Fruit fly (Drosophila melanogaster) whole organism: ENCODE measurements around the gene Rab9Db.
"Not testable (repeated sequence)": the region's sequence is repeated elsewhere in the genome, so short reads cannot be mapped to it uniquely, and the experiment has no call there.

Source experiments
- CG8478 ChIP-seq: fragments of >200 bp; optimal IDR thresholded peaks from 2 replicates; lab custom pipeline; 2018; ENCODE audit warnings: inconsistent platforms
- Dll ChIP-seq: fragments of >200 bp; optimal IDR thresholded peaks from 2 replicates; lab custom pipeline; 2017
- EcR ChIP-seq, 2 experiments: fragments of >200 bp; optimal IDR thresholded peaks; 2 replicates each; lab custom pipeline; 2017; ENCODE audit warnings: missing biosample characterization in 2 of 2, missing genetic modification characterization in 2 of 2, missing genetic modification reagents in 2 of 2
- pan ChIP-seq: fragments of >200 bp; optimal IDR thresholded peaks from 2 replicates; lab custom pipeline; 2017
- psq ChIP-seq: fragments of >200 bp; optimal IDR thresholded peaks from 2 replicates; lab custom pipeline; 2017
- usp ChIP-seq: fragments of >200 bp; optimal IDR thresholded peaks from 2 replicates; lab custom pipeline; 2017; ENCODE audit warnings: missing biosample characterization, missing genetic modification characterization, mixed read lengths

Rab9Db gene

DNA sequence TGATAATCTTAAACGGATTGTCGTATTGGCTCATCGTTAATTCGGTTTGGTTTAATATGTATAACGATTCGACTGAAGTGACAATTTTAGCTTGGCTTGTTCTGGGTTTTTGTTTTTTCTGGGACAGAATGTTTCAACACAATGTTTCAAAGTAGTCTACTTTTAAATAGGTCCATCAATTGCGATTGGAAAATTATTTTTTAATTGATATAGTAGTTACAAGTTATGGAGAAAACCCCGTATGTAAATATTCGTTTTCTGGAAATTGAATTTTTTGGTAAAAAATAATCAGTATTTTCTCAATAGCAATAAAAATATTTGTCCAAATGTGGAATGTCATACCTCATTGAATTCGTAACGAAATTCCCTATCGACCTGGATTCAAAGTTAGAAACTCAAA is at the start of gene Rab9Db:
Gene Rab9Db (minus strand): TSS at position 101 of the 400 bp plus-strand sequence.
- not testable (repeated sequence) for TF ChIP-seq CG8478; Dll (lab: Kevin White, UChicago); psq (lab: Kevin White, UChicago)

DNA sequence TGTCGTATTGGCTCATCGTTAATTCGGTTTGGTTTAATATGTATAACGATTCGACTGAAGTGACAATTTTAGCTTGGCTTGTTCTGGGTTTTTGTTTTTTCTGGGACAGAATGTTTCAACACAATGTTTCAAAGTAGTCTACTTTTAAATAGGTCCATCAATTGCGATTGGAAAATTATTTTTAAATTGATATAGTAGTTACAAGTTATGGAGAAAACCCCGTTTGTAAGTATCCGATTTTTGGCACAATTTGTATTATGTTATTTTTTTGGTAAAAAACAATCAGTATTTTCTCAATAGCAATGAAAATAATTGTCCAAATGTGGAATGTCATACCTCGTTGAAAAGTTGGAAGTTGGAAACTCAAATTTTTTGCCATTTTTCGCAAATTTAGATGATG is 38.7 kb upstream of the Rab9Db start, which contains the start of gene Rab9E:
Gene Rab9E (minus strand): TSS at position 101 of the 400 bp plus-strand sequence.
- TF ChIP-seq Dll (lab: Kevin White, UChicago); CG8478; psq (lab: Kevin White, UChicago): not testable (repeated sequence)

DNA sequence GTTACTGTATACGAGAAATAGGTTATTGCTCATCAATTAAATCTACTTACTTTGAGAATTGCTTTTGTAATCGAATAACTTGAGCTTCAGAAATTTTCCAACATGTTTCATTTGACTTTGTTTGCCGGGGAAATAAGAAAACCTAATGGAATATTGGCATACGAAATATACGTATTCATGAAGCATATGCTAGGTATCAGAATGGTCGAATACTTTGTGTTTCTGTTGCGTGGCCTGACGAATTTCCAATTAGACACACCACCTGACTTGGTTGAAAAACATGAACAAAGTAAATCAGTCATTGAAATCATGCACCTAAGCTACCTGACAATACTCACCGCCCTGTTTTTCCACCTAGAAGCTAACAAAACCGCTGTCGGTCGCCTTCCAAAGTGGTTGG is 34.4 kb upstream of the Rab9Db start, which contains the start of gene CG2111:
Gene CG2111 (plus strand): TSS at position 301 of the 400 bp plus-strand sequence.
- no peak for TF ChIP-seq Dll (lab: Kevin White, UChicago)
- TF ChIP-seq CG8478: no peak
- TF ChIP-seq psq (lab: Kevin White, UChicago): no peak
- no peak for TF ChIP-seq usp
- TF ChIP-seq pan: no peak

DNA sequence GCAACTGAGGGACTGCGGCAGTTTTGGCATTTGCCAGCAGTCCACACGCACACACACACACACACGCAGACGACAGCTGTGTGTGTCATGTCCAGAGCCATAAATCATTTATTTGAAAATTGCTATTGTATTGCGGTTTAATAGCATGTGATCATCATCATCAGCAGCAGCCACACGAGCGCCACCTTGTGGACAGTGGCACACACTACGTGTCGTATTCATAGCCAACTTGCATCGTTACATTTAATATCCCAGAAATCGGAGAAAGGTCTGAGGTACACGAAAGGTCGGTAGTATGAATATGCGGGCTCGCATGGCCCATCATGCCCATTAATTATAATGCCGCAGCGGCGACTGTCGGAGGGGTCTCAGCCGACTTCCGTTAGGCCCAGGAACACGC is 33.2 kb upstream of the Rab9Db start:
- TF ChIP-seq Dll (lab: Kevin White, UChicago) (no peak), usp (no peak), pan (no peak), CG8478 (no peak), psq (lab: Kevin White, UChicago) (no peak), EcR (GFP tag; optimal IDR thresholded peaks at IDR 0.05; lab: Kevin White, UChicago) (no peak)

DNA sequence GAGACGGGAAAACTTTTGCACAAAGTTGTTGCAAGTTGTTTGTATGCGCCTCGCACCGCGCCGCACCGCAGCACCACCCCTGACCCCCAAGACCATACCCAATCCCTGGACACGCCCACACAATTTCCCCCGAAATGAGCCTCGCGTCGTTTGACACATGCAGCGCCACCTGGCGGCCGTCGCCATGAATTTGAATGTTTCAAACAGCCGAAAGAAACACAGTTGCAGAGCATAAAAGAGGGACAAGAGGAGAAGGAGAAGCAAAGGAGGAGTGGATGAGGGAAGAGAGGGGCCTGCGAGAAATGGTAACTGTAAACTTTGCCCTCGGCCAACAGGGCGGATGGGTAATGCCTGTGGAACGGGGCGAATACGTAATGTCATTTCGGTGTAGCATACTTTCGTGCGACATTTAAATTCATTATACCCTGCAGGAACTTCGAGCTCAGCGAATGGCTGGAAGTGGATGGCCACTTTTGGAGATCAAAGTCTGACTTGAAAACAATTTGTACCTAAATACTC is 19.3 kb upstream of the Rab9Db start:
- TF ChIP-seq EcR (GFP tag; optimal IDR thresholded peaks at IDR 0.05; lab: Kevin White, UChicago) (no peak), Dll (lab: Kevin White, UChicago) (no peak), usp (no peak), psq (lab: Kevin White, UChicago) (no peak), pan (no peak), CG8478 (no peak)

DNA sequence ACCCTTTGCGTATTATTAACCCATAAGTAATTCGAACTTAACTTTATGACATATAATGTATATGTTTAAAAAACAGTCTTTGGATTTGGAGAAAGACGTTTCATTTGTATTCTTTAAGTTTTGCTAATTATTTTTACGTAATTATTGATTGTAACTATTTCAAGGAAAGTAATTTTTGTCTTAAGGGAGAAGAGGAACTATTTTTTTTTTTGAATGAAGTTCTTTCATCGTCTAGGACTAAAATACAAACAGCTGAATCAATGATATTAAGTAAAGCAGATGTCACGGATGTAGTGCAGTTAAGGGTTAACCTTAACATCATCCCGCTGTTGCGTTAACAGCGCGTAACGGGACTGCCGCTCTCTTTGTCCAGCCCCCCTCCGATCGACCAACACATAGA is 5.8 kb upstream of the Rab9Db start:
- TF ChIP-seq CG8478: no peak
- no peak for TF ChIP-seq psq (lab: Kevin White, UChicago)
- no peak for TF ChIP-seq Dll (lab: Kevin White, UChicago)
- no peak for TF ChIP-seq EcR (GFP tag; optimal IDR thresholded peaks at IDR 0.05; lab: Kevin White, UChicago)
- TF ChIP-seq usp: no peak
- TF ChIP-seq pan: no peak

DNA sequence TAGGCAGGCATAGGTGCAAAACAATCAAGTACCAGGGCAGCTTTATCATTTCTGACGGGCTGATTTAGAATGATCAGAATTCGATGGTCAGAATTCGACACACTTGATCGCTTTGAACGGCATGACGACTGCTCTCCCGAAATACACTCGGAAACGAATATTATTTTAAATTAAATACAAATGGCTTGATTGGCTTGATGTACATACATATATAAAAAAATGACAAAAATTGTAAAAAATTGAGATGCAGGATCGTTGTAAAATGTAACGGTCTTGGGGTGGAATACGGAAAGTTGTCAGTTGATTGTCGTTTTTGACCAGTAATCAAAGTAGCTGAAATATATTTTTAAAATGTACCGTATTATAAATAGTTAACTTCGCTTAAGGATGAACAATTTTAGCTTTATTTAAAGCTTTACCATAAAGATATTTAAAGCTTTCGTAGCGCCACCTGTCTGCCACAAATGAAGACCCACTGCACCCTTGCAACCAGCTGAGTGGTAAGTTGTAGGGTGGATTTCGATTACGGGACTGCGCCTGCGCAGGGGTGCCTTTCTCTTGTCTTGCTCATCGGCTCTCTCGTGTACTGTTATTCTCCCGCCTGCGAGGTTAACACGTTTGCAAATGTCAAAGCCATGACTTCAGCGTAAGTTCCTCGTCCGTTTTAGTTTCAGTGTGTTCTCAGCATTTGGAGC is 4.2 kb upstream of the Rab9Db start, which contains the start of the genes CG9806 and X11Lbeta:
Gene CG9806 (minus strand): TSS at position 51 of the 695 bp plus-strand sequence.
Gene X11Lbeta (plus strand): TSS at position 676 of the 695 bp plus-strand sequence.
- TF ChIP-seq Dll (lab: Kevin White, UChicago) (no peak), CG8478 (no peak), EcR (GFP tag; optimal IDR thresholded peaks at IDR 0.05; lab: Kevin White, UChicago) (no peak), pan (no peak), psq (lab: Kevin White, UChicago) (no peak), usp (no peak)

DNA sequence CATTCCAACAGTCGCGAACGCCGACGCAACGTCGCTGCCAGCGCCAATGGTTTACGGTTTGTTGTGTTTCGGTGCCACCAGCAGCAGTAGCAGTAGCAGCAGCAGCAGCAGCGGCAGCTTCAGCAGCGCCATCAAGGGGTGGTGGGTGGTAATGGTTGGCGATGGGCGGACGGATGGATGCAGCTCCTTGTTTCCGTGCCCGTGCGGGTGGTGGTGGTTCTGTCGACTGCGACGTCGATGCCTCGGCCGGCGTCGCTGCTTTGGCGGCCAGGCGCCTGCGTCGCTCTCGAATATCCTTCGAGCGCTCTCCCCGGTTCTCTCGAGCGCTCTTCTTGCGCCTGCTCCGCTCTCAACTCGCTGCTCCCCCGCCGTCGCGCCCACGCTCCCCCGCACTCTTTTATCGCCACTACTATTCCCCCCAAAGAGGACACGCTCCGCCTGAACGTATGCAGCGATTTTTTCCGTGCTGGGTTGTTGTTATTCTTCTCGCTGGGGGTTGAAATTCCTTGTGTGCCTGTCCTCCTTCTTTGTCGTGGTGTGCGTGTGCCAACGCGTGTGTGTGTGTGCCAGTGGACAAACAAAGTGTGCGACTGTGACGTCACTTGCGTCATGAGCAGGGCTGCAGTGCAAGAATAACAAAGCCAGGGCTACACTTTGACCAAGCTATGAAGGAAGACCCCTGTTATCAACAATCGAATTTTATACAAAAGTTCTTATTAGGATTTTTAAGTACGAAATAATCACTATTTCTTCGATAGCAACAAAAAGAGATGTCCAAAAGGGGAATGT is 1.6 kb downstream of the Rab9Db start:
- TF ChIP-seq Dll (lab: Kevin White, UChicago) (no peak), psq (lab: Kevin White, UChicago) (no peak), EcR (GFP tag; optimal IDR thresholded peaks at IDR 0.05; lab: Kevin White, UChicago) (no peak), usp (no peak), CG8478 (no peak), pan (no peak)

DNA sequence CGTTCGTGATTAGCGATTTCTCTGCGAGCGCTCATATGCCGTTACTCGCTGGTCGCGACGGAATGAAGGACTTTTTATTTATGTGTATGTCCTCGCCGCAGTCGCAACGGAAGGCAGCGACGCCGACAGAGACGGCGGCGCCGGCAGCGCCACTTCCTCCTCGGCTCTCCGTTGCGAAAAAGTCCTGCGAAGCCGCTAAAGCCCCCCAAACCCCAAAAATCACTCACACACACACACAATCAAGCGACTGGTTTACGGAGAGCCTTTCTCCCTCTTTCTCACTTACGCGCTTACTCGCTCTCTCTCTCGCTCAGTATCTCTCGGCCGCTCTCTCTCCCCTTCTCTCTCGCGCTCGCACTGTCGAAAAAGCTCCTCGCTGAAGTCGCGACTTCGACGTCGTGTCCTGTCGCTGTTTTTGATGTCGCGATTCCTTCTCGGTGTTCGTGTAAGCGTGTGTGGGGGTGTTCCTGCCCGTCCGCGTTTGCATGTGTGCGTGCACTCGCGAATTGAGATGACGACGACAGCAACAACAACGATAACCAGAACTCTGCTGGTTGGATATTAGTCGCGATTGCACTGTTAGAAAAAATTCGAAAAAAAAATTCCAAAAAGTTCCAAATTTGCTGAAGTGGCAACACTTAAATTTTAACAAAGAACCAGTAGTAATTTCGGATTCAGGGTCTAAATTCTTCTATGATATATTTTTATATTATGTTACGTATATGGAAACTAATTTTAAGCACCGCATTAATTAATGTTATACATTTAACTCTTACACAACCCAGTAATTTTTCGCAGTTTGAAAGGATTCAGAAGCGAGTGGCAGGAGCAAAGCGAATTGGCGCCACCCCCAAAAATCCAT is 2.6 kb downstream of the Rab9Db start, which contains the start of gene CG43347:
Gene CG43347 (minus strand): TSS at position 47 of the 862 bp plus-strand sequence.
- TF ChIP-seq EcR (GFP tag; optimal IDR thresholded peaks at IDR 0.05; lab: Kevin White, UChicago) (no peak), pan (no peak), psq (lab: Kevin White, UChicago) (no peak), Dll (lab: Kevin White, UChicago) (no peak), usp (no peak), CG8478 (no peak)

DNA sequence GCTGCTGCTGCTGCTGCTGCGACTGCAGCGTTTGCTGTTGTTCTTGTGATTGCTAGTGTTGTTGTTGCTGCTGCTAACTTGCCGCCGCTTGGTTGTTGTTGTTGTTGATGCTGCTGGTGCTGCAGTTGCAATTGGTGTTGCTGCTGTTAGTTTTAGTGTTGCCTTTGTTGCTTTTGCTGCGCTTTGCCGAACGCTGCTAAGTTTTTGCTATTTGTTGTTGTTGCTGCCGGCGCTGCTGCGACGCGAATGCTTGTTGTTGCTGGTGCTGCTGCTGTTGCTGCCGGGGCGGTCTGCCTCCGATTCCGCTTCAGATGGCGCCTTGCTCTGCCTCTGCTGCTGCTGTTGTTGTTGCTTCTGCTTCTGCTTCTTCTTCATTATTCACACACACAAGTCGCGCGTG is 4.5 kb downstream of the Rab9Db start:
- TF ChIP-seq pan (no peak), usp (no peak), Dll (lab: Kevin White, UChicago) (no peak), CG8478 (no peak), EcR (GFP tag; optimal IDR thresholded peaks at IDR 0.05; lab: Kevin White, UChicago) (no peak), psq (lab: Kevin White, UChicago) (no peak)

DNA sequence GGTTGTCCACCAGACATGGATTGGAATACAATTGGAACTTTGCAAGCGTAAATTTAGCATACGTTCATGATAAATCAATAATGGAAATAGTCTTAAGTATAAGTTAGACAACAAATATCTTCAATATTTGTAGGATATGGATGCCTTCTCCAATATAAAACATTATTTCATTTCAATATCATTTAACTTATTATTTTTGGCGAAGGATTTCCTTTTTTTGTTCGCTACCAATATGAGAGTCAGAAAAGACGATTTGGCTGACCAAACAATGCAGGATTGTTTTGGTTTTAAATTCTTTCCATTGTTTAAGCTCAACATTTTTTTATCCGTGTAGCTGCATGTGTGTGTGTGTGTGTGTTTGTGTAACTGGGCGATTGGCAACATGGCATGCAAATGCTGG is 7.8 kb downstream of the Rab9Db start:
- TF ChIP-seq pan: no peak
- TF ChIP-seq usp: no peak
- TF ChIP-seq psq (lab: Kevin White, UChicago): no peak
- TF ChIP-seq Dll (lab: Kevin White, UChicago): no peak
- no peak for TF ChIP-seq EcR (GFP tag; optimal IDR thresholded peaks at IDR 0.05; lab: Kevin White, UChicago)
- no peak for TF ChIP-seq CG8478
